Fruit fly (Drosophila melanogaster) whole organism, larva: Measurements from ENCODE around the gene CG6026.

ENCODE experiments used
- noc ChIP-seq: fragments of 200-800 bp; sonication (Bioruptor generic); optimal IDR thresholded peaks from 3 replicates; lab custom pipeline; 2019; ENCODE audit warnings: missing biosample characterization, mild to moderate bottlenecking, missing genetic modification characterization, moderate library complexity

CG6026 gene

dm6 chr3R:19075135-19075534 is 41.8 kb downstream of the CG6026 start:
- no peak for TF ChIP-seq noc

DNA sequence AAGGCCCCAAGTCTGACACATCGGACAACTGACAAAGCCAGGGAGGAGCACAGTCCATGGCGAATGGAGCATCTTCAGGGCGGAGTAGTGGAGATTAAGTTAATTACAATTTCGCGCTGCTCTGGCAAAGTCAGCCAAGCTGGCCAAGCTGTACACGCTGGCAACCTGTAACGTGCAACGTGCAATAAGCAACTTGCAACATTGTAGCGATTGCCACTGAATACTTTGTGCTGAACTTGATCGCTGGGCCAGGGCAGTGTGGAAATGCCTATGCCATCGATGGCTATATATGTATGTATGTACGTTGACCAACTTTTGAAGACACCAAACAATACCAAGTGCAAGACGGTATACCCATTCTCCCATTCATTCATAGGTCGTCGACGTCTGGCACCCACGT is 44.5 kb downstream of the CG6026 start:
- TF ChIP-seq noc, result no peak

DNA sequence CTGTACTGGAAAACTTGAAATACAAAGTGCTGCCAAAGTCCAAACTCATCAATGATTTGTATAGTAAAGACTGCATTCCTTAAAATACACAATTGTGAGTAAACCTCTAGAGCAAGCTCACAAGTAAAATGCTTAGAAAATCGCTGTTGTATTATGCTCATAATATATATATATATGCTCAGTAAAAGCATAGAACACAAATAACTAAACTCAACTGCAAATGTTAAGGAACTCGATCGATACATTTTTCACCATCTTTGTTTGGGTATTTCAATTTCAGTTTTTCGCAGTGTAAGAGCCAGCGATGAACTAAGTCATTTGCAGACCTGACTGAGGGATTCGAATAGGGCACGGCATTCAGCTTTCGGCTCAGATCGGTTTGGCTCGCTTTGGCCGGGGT is 45.8 kb downstream of the CG6026 start:
- no peak for TF ChIP-seq noc

dm6 chr3R:19080656-19081364 is 47.5 kb downstream of the CG6026 start:
- TF ChIP-seq noc, result no peak

- peak; percentile 52 for TF ChIP-seq noc
These were observed 55.7 kb downstream of the CG6026 start for dm6 chr3R:19088962-19089597.

DNA sequence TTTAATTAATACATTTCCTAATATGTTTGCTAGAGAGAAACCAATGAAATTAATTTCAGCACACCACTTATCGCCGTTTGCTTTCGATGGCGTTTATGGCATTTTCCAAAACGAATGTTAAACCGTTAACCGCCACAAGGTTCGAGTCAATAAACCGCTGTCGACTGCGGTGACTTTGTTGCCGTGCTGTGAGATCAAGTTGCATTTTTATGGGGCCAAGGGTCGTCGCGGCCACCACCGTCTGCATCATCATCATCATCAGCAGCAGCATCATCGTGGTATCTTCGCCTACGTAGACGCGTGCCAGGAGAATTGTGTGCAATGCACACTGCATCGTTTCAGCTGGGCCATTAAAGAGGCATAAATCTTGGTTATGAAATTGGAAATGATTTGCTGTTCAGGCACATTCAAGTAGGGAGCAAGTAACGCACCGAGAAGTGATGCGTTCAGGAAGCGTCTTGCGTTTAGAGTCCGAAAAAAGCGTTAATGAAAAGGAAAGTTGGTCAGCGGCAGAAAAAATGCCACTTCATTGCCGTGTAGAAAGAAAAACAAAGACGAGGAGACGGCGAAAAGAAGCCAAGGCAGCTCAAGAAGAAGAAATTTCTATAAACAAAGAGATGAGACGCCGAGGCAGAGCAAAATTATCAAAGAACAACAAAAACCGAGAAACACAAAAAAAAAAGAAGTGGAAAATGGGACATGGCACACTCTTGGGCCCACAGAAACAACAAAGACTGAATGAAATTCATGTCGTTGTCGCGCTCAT is 57.8 kb downstream of the CG6026 start:
- no peak for TF ChIP-seq noc

- TF ChIP-seq noc, result no peak
These were observed 58.5 kb downstream of the CG6026 start for dm6 chr3R:19091749-19092264.

- TF ChIP-seq noc, result no peak
These were observed 59.2 kb downstream of the CG6026 start for dm6 chr3R:19092367-19093126.

- TF ChIP-seq noc, result no peak
These were observed 59.9 kb downstream of the CG6026 start for dm6 chr3R:19093127-19093812.

DNA sequence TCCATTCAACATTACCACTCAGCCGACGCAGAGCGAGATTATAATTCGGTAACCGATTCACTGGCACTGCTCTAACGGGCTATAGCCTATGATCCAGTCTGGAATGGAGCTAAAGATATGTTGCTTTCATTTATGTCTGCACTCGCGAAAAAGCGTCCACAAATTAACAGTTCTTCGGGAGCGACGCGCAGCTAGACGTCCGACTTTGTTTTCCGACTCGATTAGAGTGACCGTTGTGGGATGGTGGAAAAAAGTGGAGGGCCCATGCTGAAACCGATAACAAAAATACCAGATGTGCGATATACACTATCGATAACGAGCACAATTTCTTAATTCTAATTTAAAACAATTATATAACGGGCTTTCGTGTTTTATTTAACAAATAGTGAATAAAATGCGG is 60.7 kb downstream of the CG6026 start, which contains the start of gene cdi:
Gene cdi (minus strand): TSS at position 232 of the 400 bp plus-strand sequence.
- TF ChIP-seq noc, result peak; percentile 14
